Fruit fly (Drosophila melanogaster) whole organism, adult: ENCODE measurements around the gene CG33223.

Experiments
- CG12768 ChIP-seq: fragments of 200-800 bp; sonication (Bioruptor generic); optimal IDR thresholded peaks from 2 replicates; lab custom pipeline; 2017; ENCODE audit warnings: missing biosample characterization, missing genetic modification characterization, mild to moderate bottlenecking, moderate library complexity, missing genetic modification reagents
- CG1620 ChIP-seq: fragments of 200-800 bp; sonication (Bioruptor generic); optimal IDR thresholded peaks from 2 replicates; lab custom pipeline; 2016; ENCODE audit warnings: missing biosample characterization, missing genetic modification characterization
- CG33017 ChIP-seq: fragments of 200-800 bp; sonication (Bioruptor generic); optimal IDR thresholded peaks from 2 replicates; lab custom pipeline; 2018; ENCODE audit warnings: missing biosample characterization, mild to moderate bottlenecking, missing genetic modification characterization, moderate library complexity
- CG7045 ChIP-seq: fragments of 200-800 bp; sonication (Bioruptor generic); optimal IDR thresholded peaks from 2 replicates; lab custom pipeline; 2017; ENCODE audit warnings: missing biosample characterization, mild to moderate bottlenecking, missing genetic modification characterization
- Clk ChIP-seq: fragments of 200-800 bp; sonication (Bioruptor generic); optimal IDR thresholded peaks from 2 replicates; lab custom pipeline; 2017; ENCODE audit warnings: missing biosample characterization, missing genetic modification characterization
- Crg-1 ChIP-seq: fragments of 200-800 bp; sonication (Bioruptor generic); optimal IDR thresholded peaks from 2 replicates; lab custom pipeline; 2016; ENCODE audit warnings: missing biosample characterization, missing genetic modification characterization
- bab1 ChIP-seq: fragments of 200-800 bp; sonication (Bioruptor generic); optimal IDR thresholded peaks from 3 replicates; lab custom pipeline; 2019; ENCODE audit warnings: missing biosample characterization, mild to moderate bottlenecking, missing genetic modification characterization, moderate library complexity
- cic ChIP-seq: fragments of 200-800 bp; sonication (Bioruptor generic); optimal IDR thresholded peaks from 2 replicates; lab custom pipeline; 2017; ENCODE audit warnings: missing biosample characterization, mild to moderate bottlenecking, missing genetic modification characterization, moderate library complexity
- kay ChIP-seq: fragments of 200-800 bp; sonication (Bioruptor generic); peaks from one replicate; lab custom pipeline; 2016; ENCODE audit warnings: missing biosample characterization, missing genetic modification characterization, borderline replicate concordance
- ovo ChIP-seq: fragments of 200-800 bp; sonication (Bioruptor generic); optimal IDR thresholded peaks from 2 replicates; lab custom pipeline; 2016; ENCODE audit warnings: missing biosample characterization, missing genetic modification characterization
- pad ChIP-seq: fragments of 200-800 bp; sonication (Bioruptor generic); optimal IDR thresholded peaks from 3 replicates; lab custom pipeline; 2017; ENCODE audit warnings: missing biosample characterization, missing genetic modification characterization, mild to moderate bottlenecking, moderate library complexity, missing genetic modification reagents
- tj ChIP-seq: fragments of 200-800 bp; sonication (Bioruptor generic); optimal IDR thresholded peaks from 3 replicates; lab custom pipeline; 2017; ENCODE audit warnings: missing biosample characterization, mild to moderate bottlenecking, missing genetic modification characterization, moderate library complexity
- toe ChIP-seq: fragments of 200-800 bp; sonication (Bioruptor generic); optimal IDR thresholded peaks from 2 replicates; lab custom pipeline; 2016; ENCODE audit warnings: missing biosample characterization, missing genetic modification characterization

DNA sequence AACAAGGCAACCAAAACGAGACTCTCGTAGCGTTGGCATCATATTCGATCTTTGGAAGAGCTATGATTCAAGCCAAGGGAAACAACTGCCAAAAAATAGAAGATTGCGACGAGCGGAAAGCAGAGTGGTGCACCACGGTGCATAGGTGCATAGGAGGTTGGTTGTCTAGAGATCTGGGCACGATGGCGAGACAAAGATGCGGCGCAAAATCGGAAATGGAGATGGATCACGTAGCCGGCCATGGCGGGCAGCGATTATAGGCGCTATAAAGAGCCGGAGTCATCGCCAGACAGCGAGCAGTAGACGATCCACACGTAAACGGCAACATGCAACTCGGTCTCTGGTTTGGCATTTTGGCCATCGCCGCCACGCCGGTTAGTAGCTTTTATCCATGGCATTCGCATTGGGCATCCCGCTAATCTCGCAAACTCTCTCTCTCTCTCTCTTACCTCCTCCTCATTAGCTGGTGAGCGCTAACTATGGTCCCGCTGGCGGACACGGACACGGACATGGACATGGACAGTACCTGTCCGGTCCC lies 4.6 kb downstream of the CG33223 start, which contains the start of gene Cp36:
- no peak for TF ChIP-seq CG33017
- TF ChIP-seq toe, result no peak
- peak; percentile 81 for TF ChIP-seq Crg-1
- TF ChIP-seq ovo, result no peak
- TF ChIP-seq CG12768 (GFP tag; lab: Kevin White, UChicago), result no peak
- TF ChIP-seq kay (GFP tag; lab: Kevin White, UChicago), result no peak
- peak; percentile 94 for TF ChIP-seq bab1
- TF ChIP-seq cic, result no peak
- peak; percentile 65 for TF ChIP-seq CG1620 (GFP tag; lab: Kevin White, UChicago)
- no peak for TF ChIP-seq Clk (GFP tag; lab: Kevin White, UChicago)
- no peak for TF ChIP-seq CG7045 (GFP tag; lab: Kevin White, UChicago)
- no peak for TF ChIP-seq pad (GFP tag; lab: Kevin White, UChicago)
- no peak for TF ChIP-seq tj (GFP tag; lab: Kevin White, UChicago)
